Worm (Caenorhabditis elegans): ENCODE results near the gene ZK792.4.

DNA sequence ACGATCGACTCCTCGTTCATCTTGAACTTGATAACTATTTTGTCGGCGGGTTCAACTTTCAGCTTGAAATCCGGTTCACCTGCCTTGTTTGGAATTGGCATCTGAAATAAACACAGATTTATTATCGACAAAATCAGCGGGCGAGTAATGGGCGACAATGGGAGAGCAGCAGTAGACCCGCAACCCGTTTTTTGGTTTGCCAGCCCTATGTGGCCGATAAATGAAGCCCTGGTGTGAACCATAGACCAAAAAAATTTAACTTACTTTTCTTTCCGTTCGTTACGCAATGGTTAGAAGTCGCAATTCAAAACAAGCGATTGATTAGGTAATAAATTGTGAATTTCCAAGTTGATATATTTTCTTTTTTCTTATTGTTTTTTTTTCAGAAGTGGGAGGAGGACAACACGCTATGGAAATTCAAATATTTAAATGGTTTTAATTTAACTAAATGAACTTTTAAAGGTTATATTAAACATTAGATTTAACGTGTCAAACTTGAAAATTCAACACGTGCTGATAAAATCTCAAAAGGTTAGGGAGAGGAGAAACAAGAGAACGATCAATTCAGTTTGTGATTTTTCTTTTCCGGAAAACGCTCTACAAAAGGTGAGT lies 22.0 kb upstream of the ZK792.4 start, which contains the start of the genes T22B3.3 and alg-3:
- TF ChIP-seq nhr-11 (tag; optimal IDR thresholded peaks at IDR 0.05) (no peak), lsy-2 (tag; optimal IDR thresholded peaks at IDR 0.05) (no peak), nhr-6 (tag; optimal IDR thresholded peaks at IDR 0.05) (no peak), nhr-77 (tag; optimal IDR thresholded peaks at IDR 0.05) (no peak), sma-3 (GFP tag; optimal IDR thresholded peaks at IDR 0.05) (no peak)
